Worm (Caenorhabditis elegans): ENCODE results near the gene ugt-67.

ce11 chrV:4885372-4885771, 15.8 kb upstream of the ugt-67 start, which contains the start of gene T19H12.3:
- TF ChIP-seq R02D3.7 (tag; optimal IDR thresholded peaks at IDR 0.05) (no peak), tbx-2 (tag; optimal IDR thresholded peaks at IDR 0.05) (no peak), pqm-1 (tag; optimal IDR thresholded peaks at IDR 0.05) (no peak), lin-39 (tag; optimal IDR thresholded peaks at IDR 0.05) (no peak), nhr-25 (tag; optimal IDR thresholded peaks at IDR 0.05) (no peak), elt-1 (tag; optimal IDR thresholded peaks at IDR 0.05) (no peak), nhr-43 (tag; optimal IDR thresholded peaks at IDR 0.05; ENCODE audit: poor library complexity, severe bottlenecking) (no peak), mdl-1 (tag; optimal IDR thresholded peaks at IDR 0.05) (no peak)

All from whole organism, L3 larva.